Fruit fly (Drosophila melanogaster) whole organism, embryonic: ENCODE results near the gene CG10587.

ENCODE experiments used
- Ada2b ChIP-seq: fragments of 200-800 bp; sonication (Bioruptor generic); IDR thresholded peaks from 2 replicates; pipeline ENCODE4 v1.3.6; 2022; ENCODE audit warnings: missing biosample characterization, missing genetic modification characterization
- BEAF-32 ChIP-seq: fragments of 200-800 bp; sonication (Bioruptor generic); optimal IDR thresholded peaks from 3 replicates; lab custom pipeline; 2017; ENCODE audit warnings: missing biosample characterization, missing genetic modification characterization, mild to moderate bottlenecking, moderate library complexity, missing genetic modification reagents
- BtbVII ChIP-seq: fragments of 200-800 bp; sonication (Bioruptor generic); optimal IDR thresholded peaks from 3 replicates; lab custom pipeline; 2017; ENCODE audit warnings: missing biosample characterization, mild to moderate bottlenecking, missing genetic modification characterization
- CG10267 ChIP-seq: fragments of 200-800 bp; sonication (Bioruptor generic); optimal IDR thresholded peaks from 2 replicates; lab custom pipeline; 2018; ENCODE audit warnings: missing biosample characterization, mild to moderate bottlenecking, missing genetic modification characterization, moderate library complexity
- CG11247 ChIP-seq: fragments of 200-800 bp; sonication (Bioruptor generic); IDR thresholded peaks from 2 replicates; pipeline ENCODE4 v1.3.6; 2022; ENCODE audit warnings: missing biosample characterization, missing genetic modification characterization
- CG11504 ChIP-seq: fragments of 200-800 bp; sonication (Bioruptor generic); optimal IDR thresholded peaks from 3 replicates; lab custom pipeline; 2019; ENCODE audit warnings: missing biosample characterization, mild to moderate bottlenecking, missing genetic modification characterization, moderate library complexity
- CG11695 ChIP-seq: fragments of 200-800 bp; sonication (Bioruptor generic); IDR thresholded peaks from 3 replicates; pipeline ENCODE4 v1.3.6; 2022; ENCODE audit warnings: missing biosample characterization, missing genetic modification characterization
- CG11723 ChIP-seq: fragments of 200-800 bp; sonication (Bioruptor generic); optimal IDR thresholded peaks from 2 replicates; lab custom pipeline; 2017; ENCODE audit warnings: missing biosample characterization, mild to moderate bottlenecking, missing genetic modification characterization
- CG12744 ChIP-seq: fragments of 200-800 bp; sonication (Bioruptor generic); optimal IDR thresholded peaks from 2 replicates; lab custom pipeline; 2016; ENCODE audit warnings: missing biosample characterization, missing genetic modification characterization
- CG13894 ChIP-seq: fragments of 200-800 bp; sonication (Bioruptor generic); optimal IDR thresholded peaks from 3 replicates; lab custom pipeline; 2018; ENCODE audit warnings: missing biosample characterization, mild to moderate bottlenecking, missing genetic modification characterization, moderate library complexity
- CG14050 ChIP-seq: fragments of 200-800 bp; sonication (Bioruptor generic); IDR thresholded peaks from 3 replicates; pipeline ENCODE4 v1.3.6; 2022; ENCODE audit warnings: missing biosample characterization, missing genetic modification characterization
- CG16863 ChIP-seq: fragments of 200-800 bp; sonication (Bioruptor generic); optimal IDR thresholded peaks from 3 replicates; lab custom pipeline; 2016; ENCODE audit warnings: missing biosample characterization, missing genetic modification characterization
- CG17328 ChIP-seq: fragments of 200-800 bp; sonication (Bioruptor generic); IDR thresholded peaks from 2 replicates; pipeline ENCODE4 v1.3.6; 2022; ENCODE audit warnings: missing biosample characterization, missing genetic modification characterization
- CG17568 ChIP-seq: fragments of 200-800 bp; sonication (Bioruptor generic); optimal IDR thresholded peaks from 2 replicates; lab custom pipeline; 2018; ENCODE audit warnings: missing biosample characterization, mild to moderate bottlenecking, missing genetic modification characterization, moderate library complexity
- CG17912 ChIP-seq: fragments of 200-800 bp; sonication (Bioruptor generic); optimal IDR thresholded peaks from 2 replicates; lab custom pipeline; 2018; ENCODE audit warnings: missing biosample characterization, mild to moderate bottlenecking, missing genetic modification characterization
- CG2120 ChIP-seq: fragments of 200-800 bp; sonication (Bioruptor generic); optimal IDR thresholded peaks from 3 replicates; lab custom pipeline; 2016; ENCODE audit warnings: missing biosample characterization, missing genetic modification characterization
- CG2129 ChIP-seq: fragments of 200-800 bp; sonication (Bioruptor generic); IDR thresholded peaks from 2 replicates; pipeline ENCODE4 v1.3.6; 2022; ENCODE audit warnings: missing biosample characterization, missing genetic modification characterization; ENCODE audit not compliant: partially characterized antibody
- CG33557 ChIP-seq: fragments of 200-800 bp; sonication (Bioruptor generic); optimal IDR thresholded peaks from 2 replicates; lab custom pipeline; 2019; ENCODE audit warnings: missing biosample characterization, mild to moderate bottlenecking, missing genetic modification characterization, moderate library complexity
- CG3838 ChIP-seq: fragments of 200-800 bp; sonication (Bioruptor generic); optimal IDR thresholded peaks from 3 replicates; lab custom pipeline; 2016; ENCODE audit warnings: missing biosample characterization, missing genetic modification characterization
- CG4617 ChIP-seq: fragments of 200-800 bp; sonication (Bioruptor generic); optimal IDR thresholded peaks from 3 replicates; lab custom pipeline; 2016; ENCODE audit warnings: missing biosample characterization, missing genetic modification characterization, borderline replicate concordance
- CG6689 ChIP-seq: fragments of 200-800 bp; sonication (Bioruptor generic); IDR thresholded peaks from 2 replicates; pipeline ENCODE4 v1.3.6; 2022; ENCODE audit warnings: missing biosample characterization, missing genetic modification characterization
- CG7357 ChIP-seq: fragments of 200-800 bp; sonication (Bioruptor generic); IDR thresholded peaks from 3 replicates; pipeline ENCODE4 v1.3.6; 2022; ENCODE audit warnings: missing biosample characterization, missing genetic modification characterization
- CG7556 ChIP-seq: fragments of 200-800 bp; sonication (Bioruptor generic); optimal IDR thresholded peaks from 2 replicates; lab custom pipeline; 2017; ENCODE audit warnings: missing biosample characterization, mild to moderate bottlenecking, missing genetic modification characterization
- CG7745 ChIP-seq: fragments of 200-800 bp; sonication (Bioruptor generic); optimal IDR thresholded peaks from 2 replicates; lab custom pipeline; 2018; ENCODE audit warnings: missing biosample characterization, mild to moderate bottlenecking, missing genetic modification characterization, moderate library complexity
- CG8290 ChIP-seq, 3 experiments: fragments of 200-800 bp; sonication (Bioruptor generic); optimal IDR thresholded peaks; 2 replicates each; lab custom pipeline; 2016 to 2019; ENCODE audit warnings: missing biosample characterization in 3 of 3, missing genetic modification characterization in 3 of 3, mild to moderate bottlenecking in 2 of 3, moderate library complexity in 1 of 3
- CG8944 ChIP-seq: fragments of 200-800 bp; sonication (Bioruptor generic); optimal IDR thresholded peaks from 3 replicates; lab custom pipeline; 2016; ENCODE audit warnings: missing biosample characterization, missing genetic modification characterization
- Doc3 ChIP-seq: fragments of 200-800 bp; sonication (Bioruptor generic); IDR thresholded peaks from 3 replicates; pipeline ENCODE4 v1.3.6; 2022; ENCODE audit warnings: missing biosample characterization, missing genetic modification characterization; ENCODE audit not compliant: partially characterized antibody
- GATAe ChIP-seq: fragments of 200-800 bp; sonication (Bioruptor generic); conservative IDR thresholded peaks from 2 replicates; pipeline ENCODE4 v1.3.6; 2022; ENCODE audit warnings: missing biosample characterization, missing genetic modification characterization
- Max ChIP-seq: fragments of 200-800 bp; sonication (Bioruptor generic); optimal IDR thresholded peaks from 2 replicates; lab custom pipeline; 2016; ENCODE audit warnings: missing biosample characterization, mild to moderate bottlenecking, missing genetic modification characterization
- Rfx ChIP-seq: fragments of 200-800 bp; sonication (Bioruptor generic); IDR thresholded peaks from 2 replicates; pipeline ENCODE4 v1.3.6; 2022; ENCODE audit warnings: missing biosample characterization, missing genetic modification characterization
- Six4 ChIP-seq: fragments of 200-800 bp; sonication (Bioruptor generic); optimal IDR thresholded peaks from 2 replicates; lab custom pipeline; 2016; ENCODE audit warnings: missing biosample characterization, missing genetic modification characterization
- Tbp ChIP-seq: fragments of >200 bp; optimal IDR thresholded peaks from 2 replicates; lab custom pipeline; 2018; ENCODE audit warnings: missing biosample characterization, missing genetic modification characterization
- abd-A ChIP-seq: fragments of 200-800 bp; sonication (Bioruptor generic); optimal IDR thresholded peaks from 3 replicates; lab custom pipeline; 2019; ENCODE audit warnings: missing biosample characterization, mild to moderate bottlenecking, missing genetic modification characterization, moderate library complexity
- al ChIP-seq: fragments of 200-800 bp; sonication (Bioruptor generic); IDR thresholded peaks from 2 replicates; pipeline ENCODE4 v1.3.6; 2022; ENCODE audit warnings: missing biosample characterization, missing genetic modification characterization
- ato ChIP-seq: fragments of 200-800 bp; sonication (Bioruptor generic); IDR thresholded peaks from 2 replicates; pipeline ENCODE4 v1.3.6; 2022; ENCODE audit warnings: missing biosample characterization, missing genetic modification characterization; ENCODE audit not compliant: partially characterized antibody
- caup ChIP-seq: fragments of 200-800 bp; sonication (Bioruptor generic); optimal IDR thresholded peaks from 3 replicates; lab custom pipeline; 2017; ENCODE audit warnings: missing biosample characterization, mild to moderate bottlenecking, missing genetic modification characterization, moderate library complexity; ENCODE audit not compliant: severe bottlenecking
- cwo ChIP-seq: fragments of 200-800 bp; sonication (Bioruptor generic); optimal IDR thresholded peaks from 3 replicates; lab custom pipeline; 2017; ENCODE audit warnings: missing biosample characterization, missing genetic modification characterization, mild to moderate bottlenecking, moderate library complexity, missing genetic modification reagents
- dmrt11E ChIP-seq: fragments of 200-800 bp; sonication (Bioruptor generic); optimal IDR thresholded peaks from 3 replicates; lab custom pipeline; 2018; ENCODE audit warnings: missing biosample characterization, mild to moderate bottlenecking, missing genetic modification characterization, moderate library complexity
- grn ChIP-seq: fragments of 200-800 bp; sonication (Bioruptor generic); optimal IDR thresholded peaks from 3 replicates; lab custom pipeline; 2017; ENCODE audit warnings: missing biosample characterization, missing genetic modification characterization
- jing ChIP-seq: fragments of 200-800 bp; sonication (Bioruptor generic); optimal IDR thresholded peaks from 2 replicates; lab custom pipeline; 2018; ENCODE audit warnings: missing biosample characterization, mild to moderate bottlenecking, missing genetic modification characterization
- lmd ChIP-seq: fragments of 200-800 bp; sonication (Bioruptor generic); IDR thresholded peaks from 2 replicates; pipeline ENCODE4 v1.3.6; 2022; ENCODE audit warnings: missing biosample characterization, missing genetic modification characterization
- nau ChIP-seq: fragments of 200-800 bp; sonication (Bioruptor generic); optimal IDR thresholded peaks from 3 replicates; lab custom pipeline; 2017; ENCODE audit warnings: missing biosample characterization, mild to moderate bottlenecking, missing genetic modification characterization, missing genetic modification reagents
- odd ChIP-seq: fragments of 200-800 bp; sonication (Bioruptor generic); optimal IDR thresholded peaks from 2 replicates; lab custom pipeline; 2017; ENCODE audit warnings: missing biosample characterization, mild to moderate bottlenecking, missing genetic modification characterization
- org-1 ChIP-seq: fragments of 200-800 bp; sonication (Bioruptor generic); optimal IDR thresholded peaks from 2 replicates; lab custom pipeline; 2017; ENCODE audit warnings: missing biosample characterization, missing genetic modification characterization
- pan ChIP-seq, 4 experiments: fragments of >200 bp in 3 of 4; fragments of 200-800 bp in 1 of 4; sonication (Bioruptor generic) in 1 of 4; optimal IDR thresholded peaks in 3 of 4; IDR thresholded peaks in 1 of 4; 2 replicates each; pipeline versions ENCODE4 v1.3.6 to Lab custom; 2017 to 2022; ENCODE audit warnings: missing biosample characterization in 2 of 4, missing genetic modification characterization in 2 of 4, mixed read lengths in 1 of 4
- sr ChIP-seq: fragments of 200-800 bp; sonication (Bioruptor generic); IDR thresholded peaks from 3 replicates; pipeline ENCODE4 v1.3.6; 2022; ENCODE audit warnings: missing biosample characterization, missing genetic modification characterization
- stwl ChIP-seq: fragments of 200-800 bp; sonication (Bioruptor generic); optimal IDR thresholded peaks from 3 replicates; lab custom pipeline; 2018; ENCODE audit warnings: missing biosample characterization, mild to moderate bottlenecking, missing genetic modification characterization, moderate library complexity
- tio ChIP-seq: fragments of 200-800 bp; sonication (Bioruptor generic); optimal IDR thresholded peaks from 2 replicates; lab custom pipeline; 2017; ENCODE audit warnings: missing biosample characterization, missing genetic modification characterization, inconsistent platforms
- tx ChIP-seq: fragments of 200-800 bp; sonication (Bioruptor generic); optimal IDR thresholded peaks from 2 replicates; lab custom pipeline; 2016; ENCODE audit warnings: missing biosample characterization, missing genetic modification characterization
- zen2 ChIP-seq: fragments of 200-800 bp; sonication (Bioruptor generic); IDR thresholded peaks from 3 replicates; pipeline ENCODE4 v1.3.6; 2022; ENCODE audit warnings: missing biosample characterization, missing genetic modification characterization; ENCODE audit not compliant: partially characterized antibody

CG10587 gene

DNA sequence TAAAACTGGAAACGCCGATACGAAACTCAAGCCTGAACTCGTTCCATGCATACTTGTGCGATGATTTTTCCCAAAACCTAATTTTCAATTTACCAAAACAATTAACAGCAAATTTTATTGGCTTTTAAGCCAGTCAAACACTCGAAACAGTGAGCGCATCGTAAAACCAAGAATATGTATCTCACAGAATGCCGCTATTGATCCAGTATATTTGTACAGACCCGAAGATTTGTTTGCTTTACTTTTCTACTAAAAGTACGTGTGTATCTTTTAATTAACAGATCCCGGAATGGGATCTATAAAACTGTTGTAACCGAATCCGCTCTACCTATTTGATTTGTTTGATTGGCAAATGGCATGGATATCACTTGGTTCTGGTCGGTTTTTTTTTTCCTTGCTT lies 8.2 kb downstream of the CG10587 start (continued):
- TF ChIP-seq org-1 (GFP tag; lab: Kevin White, UChicago), result peak; percentile 8
- no peak for TF ChIP-seq lmd (GFP tag; lab: Robert Waterston, UW)
- no peak for TF ChIP-seq CG13894 (tag; lab: Kevin White, UChicago)
- no peak for TF ChIP-seq Six4 (GFP tag; lab: Kevin White, UChicago)
- peak; percentile 34 for TF ChIP-seq dmrt11E (tag; lab: Kevin White, UChicago)
- no peak for TF ChIP-seq sr
- no peak for TF ChIP-seq CG11247
- no peak for TF ChIP-seq tx (GFP tag; lab: Kevin White, UChicago)
- no peak for TF ChIP-seq CG2120 (GFP tag; lab: Kevin White, UChicago)
- no peak for TF ChIP-seq CG2129 (GFP tag; lab: Robert Waterston, UW)
- peak; percentile 56 for TF ChIP-seq odd
- TF ChIP-seq grn (GFP tag; lab: Kevin White, UChicago), result no peak
- no peak for TF ChIP-seq GATAe (GFP tag; lab: Robert Waterston, UW)
- no peak for TF ChIP-seq Max (GFP tag; lab: Kevin White, UChicago)
- TF ChIP-seq BtbVII (GFP tag; lab: Kevin White, UChicago), result no peak
- no peak for TF ChIP-seq CG16863 (GFP tag; lab: Kevin White, UChicago)
- no peak for TF ChIP-seq CG14050
- TF ChIP-seq stwl, result no peak
- no peak for TF ChIP-seq CG17328 (GFP tag; lab: Robert Waterston, UW)
- no peak for TF ChIP-seq CG7556 (GFP tag; lab: Kevin White, UChicago)
- TF ChIP-seq nau, result no peak
- TF ChIP-seq pan (optimal IDR thresholded peaks at IDR 0.05; lab: Kevin White, UChicago), result no peak
- no peak for TF ChIP-seq pan (GFP tag; optimal IDR thresholded peaks at IDR 0.05 in 1 of 2, IDR thresholded peaks at IDR 0.05 in 1 of 2)
- no peak for TF ChIP-seq CG7357 (GFP tag; lab: Robert Waterston, UW)
- TF ChIP-seq CG3838 (GFP tag; lab: Kevin White, UChicago), result no peak
- TF ChIP-seq CG11695, result 0 out of 3 replicates have a peak, but pooled peaks have one; percentile 28
- no peak for TF ChIP-seq BEAF-32 (GFP tag; lab: Kevin White, UChicago)
- no peak for TF ChIP-seq Tbp (GFP tag; lab: Kevin White, UChicago)
- TF ChIP-seq CG4617 (GFP tag; lab: Kevin White, UChicago), result no peak
- TF ChIP-seq CG17912 (GFP tag; lab: Kevin White, UChicago), result no peak
- no peak for TF ChIP-seq CG8290 (GFP tag; optimal IDR thresholded peaks at IDR 0.05; lab: Kevin White, UChicago)
- peak in 1 of 2 experiments; percentile 12 for TF ChIP-seq CG8290 (tag; optimal IDR thresholded peaks at IDR 0.05; lab: Kevin White, UChicago)
- TF ChIP-seq CG11723, result no peak
- no peak for TF ChIP-seq CG10267 (tag; lab: Kevin White, UChicago)
- TF ChIP-seq ato, result no peak
- no peak for TF ChIP-seq CG7745 (tag; lab: Kevin White, UChicago)
- no peak for TF ChIP-seq CG11504 (tag; lab: Kevin White, UChicago)
- no peak for TF ChIP-seq CG6689 (GFP tag; lab: Robert Waterston, UW)
- no peak for TF ChIP-seq caup (GFP tag; lab: Kevin White, UChicago)
- TF ChIP-seq Ada2b (GFP tag; lab: Robert Waterston, UW), result no peak
- no peak for TF ChIP-seq CG12744 (GFP tag; lab: Kevin White, UChicago)
- peak; percentile 71 for TF ChIP-seq CG33557 (GFP tag; lab: Kevin White, UChicago)
- no peak for TF ChIP-seq abd-A (tag; lab: Kevin White, UChicago)
- no peak for TF ChIP-seq CG8944 (GFP tag; lab: Kevin White, UChicago)
- no peak for TF ChIP-seq zen2 (GFP tag; lab: Robert Waterston, UW)
- TF ChIP-seq Doc3, result no peak
- TF ChIP-seq tio (GFP tag; lab: Kevin White, UChicago), result peak; percentile 12
- no peak for TF ChIP-seq al (GFP tag; lab: Robert Waterston, UW)
- TF ChIP-seq cwo, result no peak
- no peak for TF ChIP-seq jing (GFP tag; lab: Kevin White, UChicago)
- TF ChIP-seq CG17568, result peak; percentile 36
- TF ChIP-seq Rfx, result no peak
